Worm (Caenorhabditis elegans) whole organism, L4 larva: Measurements from ENCODE around the gene sdc-2.

Source experiments
- F37D6.2 ChIP-seq: sonication (generic microtip); optimal IDR thresholded peaks from 2 replicates; lab custom pipeline; 2016; ENCODE audit warnings: mild to moderate bottlenecking, missing genetic modification characterization, missing compliant biosample characterization
- F49E8.2 ChIP-seq: sonication (generic microtip); optimal IDR thresholded peaks from 2 replicates; lab custom pipeline; 2016; ENCODE audit warnings: missing compliant biosample characterization, mild to moderate bottlenecking, missing genetic modification characterization, borderline replicate concordance
- T20F7.1 ChIP-seq: fragments of 200-800 bp; sonication (Bioruptor generic); optimal IDR thresholded peaks from 2 replicates; lab custom pipeline; 2018; ENCODE audit warnings: mild to moderate bottlenecking, missing genetic modification characterization, missing compliant biosample characterization
- Y105C5A.15 ChIP-seq: fragments of 200-800 bp; sonication (Bioruptor generic); IDR thresholded peaks from 2 replicates; pipeline ENCODE4 v1.3.6; 2022; ENCODE audit warnings: missing genetic modification characterization, missing compliant biosample characterization
- ZK337.2 ChIP-seq: fragments of 200-800 bp; sonication (Bioruptor generic); IDR thresholded peaks from 2 replicates; pipeline ENCODE4 v1.3.6; 2022; ENCODE audit warnings: missing genetic modification reagents, missing genetic modification characterization, missing compliant biosample characterization
- aha-1 ChIP-seq: fragments of 150-350 bp; peaks from one replicate; lab custom pipeline; 2014; ENCODE audit warnings: missing biosample characterization, missing genetic modification characterization
- ama-1 ChIP-seq: fragments of 150-350 bp; optimal IDR thresholded peaks from 2 replicates; lab custom pipeline; 2014; ENCODE audit warnings: inconsistent platforms, mixed read lengths
- arid-1 ChIP-seq: fragments of 200-800 bp; sonication (Bioruptor generic); conservative IDR thresholded peaks from 2 replicates; pipeline ENCODE4 v1.3.6; 2022; ENCODE audit warnings: missing genetic modification reagents, missing genetic modification characterization, missing compliant biosample characterization
- ceh-28 ChIP-seq: fragments of 150-350 bp; optimal IDR thresholded peaks from 2 replicates; lab custom pipeline; 2014; ENCODE audit warnings: missing biosample characterization, missing genetic modification reagents, missing genetic modification characterization
- ceh-82 ChIP-seq: sonication (generic microtip); optimal IDR thresholded peaks from 2 replicates; lab custom pipeline; 2017; ENCODE audit warnings: missing biosample characterization, missing genetic modification characterization
- ces-1 ChIP-seq: fragments of 150-350 bp; sonication (generic microtip); optimal IDR thresholded peaks from 4 replicates; lab custom pipeline; 2014; ENCODE audit warnings: missing biosample characterization, missing genetic modification reagents, missing genetic modification characterization
- ctbp-1 ChIP-seq: fragments of 200-800 bp; sonication (Bioruptor generic); IDR thresholded peaks from 2 replicates; pipeline ENCODE4 v1.3.6; 2022; ENCODE audit warnings: missing genetic modification reagents, missing genetic modification characterization, missing compliant biosample characterization
- daf-16 ChIP-seq, 3 experiments: sonication (generic microtip); optimal IDR thresholded peaks; 2 replicates each; lab custom pipeline; 2016 to 2017; ENCODE audit warnings: missing genetic modification characterization in 3 of 3, missing genetic modification reagents in 3 of 3, mild to moderate bottlenecking in 2 of 3, missing compliant biosample characterization in 2 of 3, missing biosample characterization in 1 of 3, moderate library complexity in 1 of 3
- daf-19 ChIP-seq: fragments of 200-800 bp; sonication (Bioruptor generic); conservative IDR thresholded peaks from 2 replicates; pipeline ENCODE4 v1.3.6; 2022; ENCODE audit warnings: missing genetic modification characterization, missing compliant biosample characterization
- daf-8 ChIP-seq: fragments of 200-800 bp; sonication (Bioruptor generic); IDR thresholded peaks from 2 replicates; pipeline ENCODE4 v1.3.6; 2022; ENCODE audit warnings: missing genetic modification characterization, missing compliant biosample characterization
- dmd-6 ChIP-seq: fragments of 200-800 bp; sonication (Bioruptor generic); IDR thresholded peaks from 2 replicates; pipeline ENCODE4 v1.3.6; 2022; ENCODE audit warnings: missing genetic modification reagents, missing genetic modification characterization, missing compliant biosample characterization
- dve-1 ChIP-seq: sonication (generic microtip); optimal IDR thresholded peaks from 2 replicates; lab custom pipeline; 2017; ENCODE audit warnings: antibody characterized with exemption, mild to moderate bottlenecking, missing genetic modification characterization, missing compliant biosample characterization; ENCODE audit not compliant: insufficient read depth
- egl-27 ChIP-seq: sonication (generic microtip); optimal IDR thresholded peaks from 3 replicates; lab custom pipeline; 2017; ENCODE audit warnings: missing biosample characterization, missing genetic modification reagents, missing genetic modification characterization
- egl-43 ChIP-seq: fragments of 200-800 bp; sonication (Bioruptor generic); IDR thresholded peaks from 2 replicates; pipeline ENCODE4 v1.3.6; 2022; ENCODE audit warnings: missing genetic modification reagents, missing genetic modification characterization, missing compliant biosample characterization
- fos-1 ChIP-seq: fragments of 150-350 bp; optimal IDR thresholded peaks from 2 replicates; lab custom pipeline; 2014; ENCODE audit warnings: missing biosample characterization, missing genetic modification characterization
- gei-8 ChIP-seq: fragments of 200-800 bp; sonication (Bioruptor generic); optimal IDR thresholded peaks from 2 replicates; lab custom pipeline; 2018; ENCODE audit warnings: mild to moderate bottlenecking, missing genetic modification characterization, missing compliant biosample characterization
- hlh-30 ChIP-seq: sonication (generic microtip); optimal IDR thresholded peaks from 2 replicates; lab custom pipeline; 2017; ENCODE audit warnings: antibody characterized with exemption, mild to moderate bottlenecking, missing genetic modification characterization, missing compliant biosample characterization; ENCODE audit not compliant: insufficient read depth
- lin-1 ChIP-seq: fragments of 200-800 bp; sonication (Bioruptor generic); IDR thresholded peaks from 2 replicates; pipeline ENCODE4 v1.3.6; 2022; ENCODE audit warnings: missing genetic modification reagents, missing genetic modification characterization, missing compliant biosample characterization
- lin-29 ChIP-seq: fragments of 200-800 bp; sonication (Bioruptor generic); IDR thresholded peaks from 2 replicates; pipeline ENCODE4 v1.3.6; 2022; ENCODE audit warnings: missing genetic modification reagents, missing genetic modification characterization, missing compliant biosample characterization
- lin-38 ChIP-seq: fragments of 200-800 bp; sonication (Bioruptor generic); IDR thresholded peaks from 2 replicates; pipeline ENCODE4 v1.3.6; 2022; ENCODE audit warnings: missing genetic modification reagents, missing genetic modification characterization, missing compliant biosample characterization
- lsy-2 ChIP-seq, 2 experiments: fragments of 150-350 bp in 1 of 2; sonication (generic microtip) in 1 of 2; optimal IDR thresholded peaks; 2 replicates each; lab custom pipeline; 2014 to 2017; ENCODE audit warnings: missing biosample characterization in 2 of 2, missing genetic modification characterization in 2 of 2
- madf-5 ChIP-seq, 2 experiments: fragments of 200-800 bp; sonication (Bioruptor generic); IDR thresholded peaks; 2 replicates each; pipeline ENCODE4 v1.3.6; 2022; ENCODE audit warnings: missing compliant biosample characterization in 2 of 2, missing genetic modification characterization in 2 of 2
- mdl-1 ChIP-seq, 2 experiments: fragments of 150-350 bp in 1 of 2; sonication (generic microtip) in 1 of 2; optimal IDR thresholded peaks; 2 replicates each; lab custom pipeline; 2014 to 2017; ENCODE audit warnings: missing biosample characterization in 2 of 2, missing genetic modification characterization in 2 of 2
- mep-1 ChIP-seq: fragments of 150-350 bp; sonication (generic microtip); optimal IDR thresholded peaks from 3 replicates; lab custom pipeline; 2014; ENCODE audit warnings: missing biosample characterization, missing genetic modification characterization
- mes-2 ChIP-seq: sonication (generic microtip); optimal IDR thresholded peaks from 2 replicates; lab custom pipeline; 2016; ENCODE audit warnings: missing genotype, mild to moderate bottlenecking, missing genetic modification characterization, missing compliant biosample characterization; ENCODE audit not compliant: poor library complexity, severe bottlenecking
- mxl-2 ChIP-seq: fragments of 200-800 bp; sonication (Bioruptor generic); conservative IDR thresholded peaks from 2 replicates; pipeline ENCODE4 v1.3.6; 2022; ENCODE audit warnings: missing genetic modification reagents, missing genetic modification characterization, missing compliant biosample characterization
- mxl-3 ChIP-seq: fragments of 200-800 bp; sonication (Bioruptor generic); optimal IDR thresholded peaks from 2 replicates; lab custom pipeline; 2018; ENCODE audit warnings: mild to moderate bottlenecking, missing genetic modification characterization, missing compliant biosample characterization
- nhr-28 ChIP-seq: fragments of 150-350 bp; optimal IDR thresholded peaks from 2 replicates; lab custom pipeline; 2014; ENCODE audit warnings: missing biosample characterization, missing genetic modification characterization
- nhr-41 ChIP-seq: fragments of 200-800 bp; sonication (Bioruptor generic); IDR thresholded peaks from 2 replicates; pipeline ENCODE4 v1.3.6; 2022; ENCODE audit warnings: missing genetic modification reagents, missing genetic modification characterization, missing compliant biosample characterization
- nhr-42 ChIP-seq: fragments of 200-800 bp; sonication (Bioruptor generic); IDR thresholded peaks from 2 replicates; pipeline ENCODE4 v1.3.6; 2022; ENCODE audit warnings: missing genetic modification characterization, missing compliant biosample characterization
- nhr-6 ChIP-seq: fragments of 150-350 bp; optimal IDR thresholded peaks from 2 replicates; lab custom pipeline; 2014; ENCODE audit warnings: missing biosample characterization, missing genetic modification characterization
- spr-3 ChIP-seq: fragments of 200-800 bp; sonication (Bioruptor generic); optimal IDR thresholded peaks from 2 replicates; lab custom pipeline; 2018; ENCODE audit warnings: mild to moderate bottlenecking, missing genetic modification characterization, missing compliant biosample characterization
- tra-1 ChIP-seq: fragments of 200-800 bp; sonication (Bioruptor generic); IDR thresholded peaks from 2 replicates; pipeline ENCODE4 v1.3.6; 2022; ENCODE audit warnings: missing genetic modification reagents, missing genetic modification characterization, missing compliant biosample characterization
- unc-130 ChIP-seq: sonication (generic microtip); optimal IDR thresholded peaks from 2 replicates; lab custom pipeline; 2016; ENCODE audit warnings: missing genetic modification reagents, missing genetic modification characterization, missing compliant biosample characterization
- unc-62 ChIP-seq, 3 experiments: fragments of 150-350 bp in 1 of 3; sonication (generic microtip); optimal IDR thresholded peaks in 2 of 3; peaks in 1 of 3; 1 replicate in 1 of 3; 2 replicates in 2 of 3; lab custom pipeline; 2014 to 2017; ENCODE audit warnings: missing biosample characterization in 3 of 3, missing genetic modification characterization in 3 of 3, missing genetic modification reagents in 3 of 3, missing genotype in 1 of 3

sdc-2 gene

DNA sequence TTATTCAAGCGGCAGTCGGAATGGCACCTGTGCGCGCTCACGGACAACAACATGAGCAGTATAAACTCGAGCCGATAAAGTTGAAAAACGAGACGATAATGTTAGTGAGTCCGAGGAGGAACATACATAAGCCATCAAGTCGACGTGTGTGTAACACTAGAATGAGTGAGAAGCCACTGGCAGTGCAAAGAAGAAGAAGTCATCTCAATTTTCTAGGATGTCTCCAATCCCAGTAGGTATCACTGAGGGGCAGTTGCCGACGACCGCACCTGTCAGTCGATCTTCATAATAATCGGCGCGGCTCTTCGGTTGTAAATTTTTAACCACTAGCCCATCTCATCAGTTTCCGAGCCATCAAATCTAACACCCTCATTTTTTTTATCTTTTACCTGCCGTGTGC, 37.6 kb downstream of the sdc-2 start (continued):
- TF ChIP-seq mes-2 (tag; lab: Kevin White, UChicago): no peak
- TF ChIP-seq F49E8.2 (tag; lab: Kevin White, UChicago): no peak
- TF ChIP-seq madf-5 (GFP tag; IDR thresholded peaks at IDR 0.05; lab: Robert Waterston, UW): no peak
- TF ChIP-seq mep-1 (tag; lab: Kevin White, UChicago): no peak
- TF ChIP-seq daf-8: no peak
- no peak for TF ChIP-seq gei-8 (GFP tag; lab: Kevin White, UChicago)
- TF ChIP-seq F37D6.2: no peak
- TF ChIP-seq lsy-2 (tag; optimal IDR thresholded peaks at IDR 0.05; lab: Kevin White, UChicago): no peak
- TF ChIP-seq ama-1 (lab: Kevin White, UChicago): no peak
- peak in 1 of 2 experiments; percentile 65 for TF ChIP-seq daf-16 (GFP tag; optimal IDR thresholded peaks at IDR 0.05; lab: Kevin White, UChicago)
- TF ChIP-seq daf-16 (tag; optimal IDR thresholded peaks at IDR 0.05; lab: Kevin White, UChicago): no peak
- no peak for TF ChIP-seq nhr-41 (GFP tag; lab: Robert Waterston, UW)
- TF ChIP-seq spr-3 (GFP tag; lab: Kevin White, UChicago): no peak
- TF ChIP-seq mxl-2: no peak
- no peak for TF ChIP-seq nhr-6 (tag; lab: Kevin White, UChicago)
- no peak for TF ChIP-seq lin-38 (GFP tag; lab: Robert Waterston, UW)
- peak in 1 of 2 experiments; percentile 4 for TF ChIP-seq unc-62 (GFP tag; optimal IDR thresholded peaks at IDR 0.05 in 1 of 2; lab: Kevin White, UChicago)
- TF ChIP-seq unc-62 (tag; optimal IDR thresholded peaks at IDR 0.05; lab: Kevin White, UChicago): no peak
- no peak for TF ChIP-seq ceh-82 (tag; lab: Kevin White, UChicago)
- peak; percentile 45; the same call in 1 of the 2 replicates for TF ChIP-seq ctbp-1 (GFP tag; lab: Robert Waterston, UW)
- no peak for TF ChIP-seq mdl-1 (tag; optimal IDR thresholded peaks at IDR 0.05; lab: Kevin White, UChicago)
- 0 out of 2 replicates have a peak, but pooled peaks have one; percentile 2 for TF ChIP-seq dmd-6
- TF ChIP-seq daf-19 (GFP tag; lab: Robert Waterston, UW): no peak
- TF ChIP-seq nhr-28 (tag; lab: Kevin White, UChicago): no peak
- TF ChIP-seq dve-1 (tag; lab: Kevin White, UChicago): no peak
- TF ChIP-seq lin-29: no peak
- no peak for TF ChIP-seq ceh-28
- no peak for TF ChIP-seq egl-27 (tag; lab: Kevin White, UChicago)
- peak; percentile 96 for TF ChIP-seq aha-1 (tag; lab: Kevin White, UChicago)
- TF ChIP-seq lin-1 (GFP tag; lab: Robert Waterston, UW): no peak
- TF ChIP-seq tra-1 (GFP tag; lab: Robert Waterston, UW): no peak
- no peak for TF ChIP-seq fos-1
- TF ChIP-seq unc-130: no peak
- no peak for TF ChIP-seq ZK337.2 (GFP tag; lab: Robert Waterston, UW)

- no peak for TF ChIP-seq arid-1
- no peak for TF ChIP-seq ces-1 (GFP tag; lab: Kevin White, UChicago)
- no peak for TF ChIP-seq ceh-82 (tag; lab: Kevin White, UChicago)
- no peak for TF ChIP-seq Y105C5A.15
- TF ChIP-seq mdl-1 (tag; optimal IDR thresholded peaks at IDR 0.05; lab: Kevin White, UChicago): no peak
- no peak for TF ChIP-seq mxl-3 (GFP tag; lab: Kevin White, UChicago)
- TF ChIP-seq egl-43 (GFP tag; lab: Robert Waterston, UW): no peak
- no peak for TF ChIP-seq T20F7.1 (GFP tag; lab: Kevin White, UChicago)
- TF ChIP-seq hlh-30 (tag; lab: Kevin White, UChicago): no peak
- no peak for TF ChIP-seq nhr-42
- TF ChIP-seq spr-3 (GFP tag; lab: Kevin White, UChicago): no peak
These were observed 38.1 kb downstream of the sdc-2 start, which contains the start of gene lev-8 for ce11 chrX:11560615-11561014. lev-8 (plus strand) TSS chrX:11560915.
